Fruit fly (Drosophila melanogaster): Measurements from ENCODE around the gene CG33172.

CG33172 gene

DNA sequence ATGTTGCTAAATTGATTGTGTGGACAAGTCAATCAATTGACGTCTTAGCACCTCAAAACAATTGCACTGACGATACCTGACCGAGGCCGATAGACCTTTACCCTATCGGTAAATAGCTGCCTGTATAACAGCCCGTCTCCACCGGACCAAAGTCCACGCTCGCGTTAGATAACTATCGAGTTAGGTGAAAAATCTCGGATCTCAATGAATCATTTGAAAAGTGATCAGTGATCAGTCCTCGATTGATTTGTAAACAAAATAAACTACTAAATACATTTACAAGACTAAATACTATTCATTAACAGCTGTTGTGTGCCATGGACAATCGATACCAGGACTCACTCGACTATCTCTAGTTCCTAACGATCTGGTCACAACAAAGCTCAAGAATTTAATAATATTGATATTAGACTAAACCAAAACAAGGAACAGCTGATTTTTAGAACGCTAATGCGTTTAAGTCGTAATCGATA is 29.7 kb downstream of the CG33172 start, which contains the start of the genes sordd2 and CG15602:
sordd2 (minus strand) TSS at position 78 of the 473 bp plus-strand sequence.
CG15602 (plus strand) TSS at position 342 of the 473 bp plus-strand sequence.
- peak; percentile 57 for TF ChIP-seq kay (GFP tag; ENCODE audit: borderline replicate concordance)
- TF ChIP-seq toe (GFP tag; optimal IDR thresholded peaks at IDR 0.05): peak; percentile 13

DNA sequence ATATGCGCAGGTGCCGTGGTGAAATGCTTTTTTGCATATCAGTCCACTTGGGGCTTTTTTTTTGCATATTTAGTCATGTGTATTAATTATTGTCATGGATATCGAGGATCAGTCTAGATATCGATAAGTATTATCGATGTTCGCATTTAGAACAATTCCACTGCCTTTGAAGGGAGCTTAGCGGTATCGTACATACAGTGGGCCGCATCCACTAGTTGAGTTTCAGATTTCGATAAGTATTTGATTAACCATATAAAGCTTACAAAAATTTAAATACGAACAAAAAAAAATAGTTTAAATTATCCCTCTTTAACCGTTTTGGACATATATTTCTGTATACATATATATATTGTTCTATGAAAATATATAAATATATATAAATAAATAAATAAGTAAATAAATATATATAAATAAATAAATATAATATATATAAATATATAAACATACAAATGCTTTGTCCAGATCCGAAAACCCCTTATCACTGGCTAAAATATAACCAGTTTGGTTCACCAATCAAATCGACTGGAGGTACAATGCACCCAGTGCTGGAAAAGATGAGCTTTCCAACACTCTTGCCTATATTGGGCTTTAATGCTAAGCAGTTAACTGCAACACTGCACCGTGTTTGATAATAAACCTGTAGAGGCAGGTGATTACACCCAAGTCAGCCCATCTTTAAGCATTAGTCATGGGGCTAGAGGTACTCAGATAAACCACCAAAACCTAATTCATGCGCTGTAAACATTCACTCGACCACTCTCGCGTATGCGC is 33.6 kb downstream of the CG33172 start:
- TF ChIP-seq toe (GFP tag; optimal IDR thresholded peaks at IDR 0.05): no peak
- peak; percentile 22 for TF ChIP-seq CG1620 (GFP tag; optimal IDR thresholded peaks at IDR 0.05)
- TF ChIP-seq Hr96 (GFP tag; optimal IDR thresholded peaks at IDR 0.05): no peak
- no peak for TF ChIP-seq CG33017 (tag; optimal IDR thresholded peaks at IDR 0.05)
- peak; percentile 34 for TF ChIP-seq CG11617 (GFP tag; optimal IDR thresholded peaks at IDR 0.05)
- TF ChIP-seq Clk (GFP tag; optimal IDR thresholded peaks at IDR 0.05): no peak
- TF ChIP-seq CG12768 (GFP tag; optimal IDR thresholded peaks at IDR 0.05): no peak
- no peak for TF ChIP-seq cnc (optimal IDR thresholded peaks at IDR 0.05)
- peak; percentile 67 for TF ChIP-seq CG7101 (tag; optimal IDR thresholded peaks at IDR 0.05)
- peak; percentile 37 for TF ChIP-seq bab1 (GFP tag; optimal IDR thresholded peaks at IDR 0.05)
- TF ChIP-seq kay (GFP tag; ENCODE audit: borderline replicate concordance): no peak
- peak; percentile 54 for TF ChIP-seq CG14711 (tag; optimal IDR thresholded peaks at IDR 0.05)
- peak; percentile 6 for TF ChIP-seq pad (GFP tag; optimal IDR thresholded peaks at IDR 0.05)
- TF ChIP-seq ovo (GFP tag; optimal IDR thresholded peaks at IDR 0.05): no peak

DNA sequence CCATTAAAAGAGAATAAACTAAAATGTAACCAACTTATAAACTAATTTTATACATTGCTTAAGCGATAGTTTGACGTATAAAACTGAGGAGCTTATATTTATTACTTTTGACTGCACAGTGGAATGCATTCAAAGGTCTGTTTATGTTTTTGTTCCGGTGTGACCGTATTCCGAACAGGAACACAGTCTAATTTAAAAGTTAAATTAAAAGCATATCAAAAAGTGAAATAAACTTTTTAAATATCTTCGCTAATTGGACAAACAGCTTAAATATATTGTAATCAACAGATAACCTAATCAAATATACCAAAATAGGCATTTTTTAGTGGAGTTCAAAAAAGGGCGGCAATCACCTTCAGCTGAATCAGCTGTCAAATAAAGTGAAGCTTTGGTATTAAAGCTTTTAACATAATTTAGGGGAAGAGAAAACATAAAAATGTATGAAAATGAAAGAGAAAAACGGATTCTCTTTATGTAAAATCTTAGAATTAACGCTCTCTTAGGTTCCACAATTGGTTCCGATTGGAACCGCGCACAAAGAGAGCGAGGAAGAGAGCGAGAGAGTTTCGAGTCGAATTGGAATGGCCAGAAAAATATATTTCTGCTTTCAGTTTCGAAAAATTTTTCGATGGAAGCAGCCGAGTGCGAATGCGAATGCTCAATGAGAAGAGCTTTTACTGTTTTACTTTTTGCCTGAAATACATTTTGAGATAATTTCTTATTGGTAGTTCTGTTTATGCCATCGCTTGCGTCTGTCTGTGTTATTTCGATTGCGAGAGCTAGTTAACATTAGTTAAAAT is 34.5 kb downstream of the CG33172 start, which contains the start of the genes PGRP-LE and sd:
PGRP-LE (minus strand) TSS at position 117 of the 800 bp plus-strand sequence.
sd (plus strand) TSS at position 607 of the 800 bp plus-strand sequence.
- TF ChIP-seq CG33017 (tag; optimal IDR thresholded peaks at IDR 0.05) (no peak), kay (GFP tag; ENCODE audit: borderline replicate concordance) (peak; percentile 85), CG5204 (GFP tag; optimal IDR thresholded peaks at IDR 0.05) (no peak), bab1 (GFP tag; optimal IDR thresholded peaks at IDR 0.05) (peak; percentile 18), CG14711 (tag; optimal IDR thresholded peaks at IDR 0.05) (peak; percentile 61), pad (GFP tag; optimal IDR thresholded peaks at IDR 0.05) (no peak)

DNA sequence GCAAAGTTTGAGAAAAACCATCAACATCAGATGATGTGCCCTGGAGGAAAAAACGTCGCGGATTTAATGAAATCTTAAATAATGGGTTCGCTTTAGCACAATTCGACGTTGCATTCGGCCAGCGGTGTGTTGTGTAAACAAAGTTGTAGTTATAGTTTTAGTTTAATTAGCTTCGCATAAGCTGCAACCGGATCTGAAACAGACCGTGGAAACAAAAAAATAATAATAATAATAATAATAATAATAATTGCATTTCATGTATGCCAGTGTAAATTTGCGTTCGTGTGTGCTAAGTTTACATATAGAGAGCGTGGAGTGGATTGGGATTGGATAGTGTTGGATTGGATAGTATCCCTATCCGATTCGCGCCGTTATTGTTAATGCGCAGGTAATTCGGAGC is 35.3 kb downstream of the CG33172 start:
- TF ChIP-seq CG14711 (tag; optimal IDR thresholded peaks at IDR 0.05): peak; percentile 19
- TF ChIP-seq Mnt (GFP tag; optimal IDR thresholded peaks at IDR 0.05): no peak
- TF ChIP-seq Clk (GFP tag; optimal IDR thresholded peaks at IDR 0.05): no peak
- TF ChIP-seq ovo (GFP tag; optimal IDR thresholded peaks at IDR 0.05): no peak

DNA sequence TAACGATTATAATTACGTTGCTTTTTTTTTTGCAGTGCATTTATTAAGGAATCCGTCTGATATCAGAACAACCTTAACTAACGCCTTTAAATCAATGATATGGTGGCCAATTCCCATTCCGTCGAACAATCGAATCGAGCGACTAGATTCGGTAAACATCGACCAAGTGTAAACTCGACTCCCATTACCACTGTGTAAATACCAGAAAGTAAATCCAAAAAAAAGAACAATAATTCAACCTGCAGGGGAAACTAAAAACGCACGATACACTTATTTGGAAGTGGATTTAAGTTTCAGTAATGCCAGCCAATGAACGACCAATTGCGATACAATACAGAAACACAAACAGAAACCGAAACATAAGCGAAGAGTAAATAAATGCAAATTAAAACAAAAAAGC is 36.1 kb downstream of the CG33172 start:
- TF ChIP-seq cnc (optimal IDR thresholded peaks at IDR 0.05) (no peak), pad (GFP tag; optimal IDR thresholded peaks at IDR 0.05) (peak; percentile 42), tj (GFP tag; optimal IDR thresholded peaks at IDR 0.05) (peak; percentile 42)

DNA sequence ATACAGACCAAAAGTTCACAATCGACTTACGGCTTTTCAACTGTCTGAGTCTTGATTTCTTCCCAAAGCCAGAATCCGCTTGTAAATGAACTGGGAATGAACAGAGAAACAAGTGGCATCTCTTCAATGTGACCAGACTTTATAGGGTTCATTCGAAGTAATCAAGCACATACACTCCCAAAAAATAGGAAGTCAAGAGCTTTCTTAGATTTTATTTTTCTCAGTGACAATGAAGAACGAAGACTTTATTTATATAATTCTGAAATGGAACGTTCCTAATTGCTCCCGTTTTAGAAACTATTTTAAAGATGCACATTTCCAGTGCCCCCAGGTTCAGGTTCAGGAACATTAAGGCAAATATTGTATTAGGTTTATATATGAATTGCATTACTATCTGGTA is 38.5 kb downstream of the CG33172 start:
- TF ChIP-seq ovo (GFP tag; optimal IDR thresholded peaks at IDR 0.05): no peak
- no peak for TF ChIP-seq CG12768 (GFP tag; optimal IDR thresholded peaks at IDR 0.05)
- no peak for TF ChIP-seq CG11617 (GFP tag; optimal IDR thresholded peaks at IDR 0.05)
- no peak for TF ChIP-seq Hr96 (GFP tag; optimal IDR thresholded peaks at IDR 0.05)
- no peak for TF ChIP-seq Mnt (GFP tag; optimal IDR thresholded peaks at IDR 0.05)
- no peak for TF ChIP-seq tj (GFP tag; optimal IDR thresholded peaks at IDR 0.05)
- no peak for TF ChIP-seq CG33017 (tag; optimal IDR thresholded peaks at IDR 0.05)
- TF ChIP-seq CG1620 (GFP tag; optimal IDR thresholded peaks at IDR 0.05): no peak
- TF ChIP-seq CG7045 (GFP tag; optimal IDR thresholded peaks at IDR 0.05): no peak
- no peak for TF ChIP-seq cnc (optimal IDR thresholded peaks at IDR 0.05)
- TF ChIP-seq kay (GFP tag; ENCODE audit: borderline replicate concordance): no peak
- TF ChIP-seq toe (GFP tag; optimal IDR thresholded peaks at IDR 0.05): no peak
- no peak for TF ChIP-seq cic (GFP tag; optimal IDR thresholded peaks at IDR 0.05)
- TF ChIP-seq bab1 (GFP tag; optimal IDR thresholded peaks at IDR 0.05): no peak
- no peak for TF ChIP-seq CG14711 (tag; optimal IDR thresholded peaks at IDR 0.05)
- no peak for TF ChIP-seq CG7101 (tag; optimal IDR thresholded peaks at IDR 0.05)
- TF ChIP-seq pad (GFP tag; optimal IDR thresholded peaks at IDR 0.05): no peak

DNA sequence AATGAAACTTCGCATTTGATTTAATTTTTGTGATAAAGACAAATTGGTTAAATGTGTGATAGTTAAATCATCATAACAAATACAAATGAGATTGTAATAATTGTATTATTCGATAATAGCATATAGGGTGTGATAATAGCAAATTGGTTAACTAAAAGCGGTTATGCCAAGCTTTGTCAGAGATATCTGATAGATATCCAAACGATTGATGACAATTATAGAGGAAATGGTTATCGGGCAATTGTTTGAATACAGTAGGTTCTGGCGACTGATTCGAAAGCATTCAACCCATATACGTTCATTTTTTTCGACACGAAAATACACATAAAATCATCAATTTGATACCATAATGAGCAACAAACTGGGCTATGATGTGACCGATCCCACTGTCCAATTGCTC is 39.8 kb downstream of the CG33172 start, which contains the start of gene CG8509:
CG8509 (plus strand) TSS at position 301 of the 400 bp plus-strand sequence.
- no peak for TF ChIP-seq Mnt (GFP tag; optimal IDR thresholded peaks at IDR 0.05)
- TF ChIP-seq toe (GFP tag; optimal IDR thresholded peaks at IDR 0.05): no peak
- TF ChIP-seq Clk (GFP tag; optimal IDR thresholded peaks at IDR 0.05): no peak
